Fruit fly (Drosophila melanogaster): ENCODE measurements around the gene upd1.

upd1 gene

DNA sequence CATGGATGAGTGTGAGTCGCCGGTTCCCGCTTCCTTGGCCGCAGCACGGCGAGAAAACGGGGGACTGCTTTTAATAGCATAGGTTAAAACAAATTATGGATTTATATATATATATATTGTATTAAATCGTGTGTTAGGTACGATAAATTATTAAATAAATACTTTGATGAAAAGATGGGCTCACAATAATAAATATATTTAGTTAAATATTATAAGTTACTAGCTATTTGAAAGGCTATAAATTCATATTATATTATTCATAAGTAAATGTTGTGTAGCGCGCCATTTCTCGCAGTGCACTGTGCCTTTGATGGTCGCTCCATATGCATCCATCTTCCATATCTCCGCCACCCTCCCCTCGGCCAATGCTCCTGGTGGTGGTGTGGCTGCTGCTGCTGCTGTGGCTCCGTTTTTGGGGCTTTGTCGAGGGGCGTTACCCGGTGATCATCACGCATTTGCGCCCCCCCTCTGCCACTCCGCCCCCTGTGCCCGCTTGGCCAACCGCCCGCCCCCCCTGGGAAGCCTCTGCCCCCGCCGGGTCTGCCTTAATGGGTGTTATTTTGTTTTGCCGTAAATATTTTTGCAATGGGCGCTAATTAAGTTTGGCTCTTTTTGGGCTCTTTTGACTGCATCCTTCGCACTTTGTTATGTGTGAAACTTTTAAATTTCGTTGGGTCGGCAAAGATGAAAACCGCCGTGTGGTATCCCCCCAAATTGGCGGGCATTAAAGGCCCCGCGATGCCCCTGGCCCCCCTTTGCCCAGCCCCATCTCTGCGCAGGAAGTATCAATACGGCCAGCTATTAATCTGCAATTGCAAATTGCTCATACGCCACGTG is 35.7 kb downstream of the upd1 start:
- TF ChIP-seq ttk (optimal IDR thresholded peaks at IDR 0.05): no peak
- no peak for TF ChIP-seq Myc (optimal IDR thresholded peaks at IDR 0.05)
- no peak for TF ChIP-seq Sin3A (optimal IDR thresholded peaks at IDR 0.05)
- no peak for TF ChIP-seq insv (optimal IDR thresholded peaks at IDR 0.05)
- TF ChIP-seq h (optimal IDR thresholded peaks at IDR 0.05): no peak
- TF ChIP-seq psq (optimal IDR thresholded peaks at IDR 0.05): no peak

DNA sequence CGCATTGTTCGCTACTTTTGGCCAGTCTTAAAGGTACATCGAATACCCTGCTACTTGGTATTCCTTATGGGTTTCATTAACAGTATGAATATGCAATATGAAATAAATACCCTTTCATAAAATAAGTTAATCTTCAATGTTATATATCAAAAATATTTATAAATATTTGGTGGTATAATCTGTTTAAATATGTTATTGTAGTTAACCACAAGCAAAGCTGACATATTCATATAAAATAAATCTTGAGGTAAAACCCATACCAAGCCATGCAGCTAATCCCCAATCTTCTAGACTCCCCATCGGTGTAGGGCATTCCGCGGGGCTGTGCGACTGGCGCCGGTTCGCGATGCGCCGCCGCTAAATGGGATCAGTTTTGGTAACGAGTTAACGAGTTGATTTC is 36.7 kb downstream of the upd1 start:
- no peak for TF ChIP-seq psq (optimal IDR thresholded peaks at IDR 0.05)
- TF ChIP-seq Myc (optimal IDR thresholded peaks at IDR 0.05): no peak
- TF ChIP-seq insv (optimal IDR thresholded peaks at IDR 0.05): no peak
- no peak for TF ChIP-seq ttk (optimal IDR thresholded peaks at IDR 0.05)
- TF ChIP-seq h (optimal IDR thresholded peaks at IDR 0.05): no peak
- no peak for TF ChIP-seq Sin3A (optimal IDR thresholded peaks at IDR 0.05)

DNA sequence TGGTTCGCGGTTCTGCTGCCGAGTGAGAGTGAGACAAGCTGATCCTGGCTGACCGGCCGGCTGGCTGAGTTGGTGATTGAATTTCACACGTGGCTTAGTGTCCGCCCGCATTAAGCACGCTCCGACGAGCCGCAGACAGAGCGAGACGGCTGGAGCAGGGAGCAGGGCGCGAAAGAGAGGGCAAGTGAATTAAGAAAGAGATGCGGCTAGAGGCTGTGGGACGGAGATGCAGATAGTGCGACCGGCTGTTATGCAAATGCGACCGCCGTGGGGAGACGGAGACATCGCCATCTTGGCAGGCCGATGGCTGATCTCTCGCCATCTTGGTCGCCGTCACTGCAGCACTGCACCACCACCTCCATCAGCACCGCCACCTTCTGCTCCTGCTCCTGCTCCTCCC is 42.2 kb downstream of the upd1 start:
- no peak for TF ChIP-seq Sin3A (optimal IDR thresholded peaks at IDR 0.05)
- TF ChIP-seq psq (optimal IDR thresholded peaks at IDR 0.05): no peak
- no peak for TF ChIP-seq insv (optimal IDR thresholded peaks at IDR 0.05)
- TF ChIP-seq h (optimal IDR thresholded peaks at IDR 0.05): no peak
- no peak for TF ChIP-seq Myc (optimal IDR thresholded peaks at IDR 0.05)
- no peak for TF ChIP-seq ttk (optimal IDR thresholded peaks at IDR 0.05)

DNA sequence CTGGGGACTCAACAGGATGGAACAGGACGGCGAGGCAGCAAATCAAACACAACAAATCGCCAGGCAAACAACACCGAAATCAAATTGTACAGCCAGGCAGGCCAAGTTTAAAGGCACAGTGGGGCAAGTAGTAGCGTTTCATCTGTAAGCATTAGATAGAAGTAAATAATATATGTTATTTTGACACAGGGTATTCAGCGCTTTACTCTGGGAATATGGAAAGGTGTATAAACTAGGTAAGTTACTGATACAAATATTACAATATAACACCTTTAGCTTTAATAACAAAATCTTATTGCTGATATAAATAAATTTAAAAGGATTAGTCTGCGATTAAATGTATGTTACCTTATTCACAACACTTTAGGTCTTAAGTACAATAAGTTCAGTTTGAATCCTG is 45.7 kb downstream of the upd1 start:
- TF ChIP-seq ttk (optimal IDR thresholded peaks at IDR 0.05) (no peak), insv (optimal IDR thresholded peaks at IDR 0.05) (no peak), Sin3A (optimal IDR thresholded peaks at IDR 0.05) (no peak), h (optimal IDR thresholded peaks at IDR 0.05) (no peak), Myc (optimal IDR thresholded peaks at IDR 0.05) (no peak), psq (optimal IDR thresholded peaks at IDR 0.05) (no peak)

DNA sequence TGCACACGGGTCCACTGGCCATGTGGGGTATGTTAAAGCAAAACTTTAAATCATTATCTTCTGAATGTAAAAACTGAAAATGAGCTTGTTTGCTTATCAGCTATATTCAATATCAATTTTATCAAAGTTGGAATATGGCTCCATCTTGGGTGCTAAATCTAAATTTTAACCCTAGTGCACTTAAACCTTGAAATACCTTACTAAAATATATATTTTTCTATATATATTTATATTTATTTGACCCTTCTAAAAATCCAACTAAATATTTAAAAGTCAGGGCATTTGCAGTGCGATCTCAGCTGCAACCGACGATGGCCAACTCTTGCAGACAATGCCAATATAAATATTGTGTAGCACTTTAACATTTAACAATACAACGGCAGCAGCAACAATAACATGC is 46.9 kb downstream of the upd1 start:
- no peak for TF ChIP-seq ttk (optimal IDR thresholded peaks at IDR 0.05)
- no peak for TF ChIP-seq insv (optimal IDR thresholded peaks at IDR 0.05)
- no peak for TF ChIP-seq h (optimal IDR thresholded peaks at IDR 0.05)
- no peak for TF ChIP-seq psq (optimal IDR thresholded peaks at IDR 0.05)
- TF ChIP-seq Myc (optimal IDR thresholded peaks at IDR 0.05): no peak
- TF ChIP-seq Sin3A (optimal IDR thresholded peaks at IDR 0.05): no peak

DNA sequence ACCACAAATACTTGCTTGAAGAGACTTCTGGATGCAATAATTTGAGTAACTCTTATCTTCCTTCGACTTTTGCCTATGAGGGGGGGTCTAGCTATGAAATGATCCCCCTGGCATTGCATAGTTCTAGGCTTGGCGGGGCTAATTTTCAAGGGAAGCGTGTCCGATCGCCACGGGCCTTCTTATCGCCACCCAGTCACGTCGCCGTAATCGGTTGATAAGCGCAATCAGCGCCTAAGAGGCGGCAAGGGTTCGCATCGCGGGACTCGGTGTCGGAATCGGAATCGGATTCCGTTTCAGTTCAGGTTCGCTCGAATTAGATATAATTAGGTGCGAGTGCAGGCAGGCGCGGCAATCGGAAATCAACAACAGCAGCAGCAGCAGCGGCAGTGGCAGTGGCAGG is 47.6 kb downstream of the upd1 start:
- TF ChIP-seq psq (optimal IDR thresholded peaks at IDR 0.05) (no peak), h (optimal IDR thresholded peaks at IDR 0.05) (no peak), Myc (optimal IDR thresholded peaks at IDR 0.05) (no peak), Sin3A (optimal IDR thresholded peaks at IDR 0.05) (no peak), ttk (optimal IDR thresholded peaks at IDR 0.05) (no peak), insv (optimal IDR thresholded peaks at IDR 0.05) (no peak)

DNA sequence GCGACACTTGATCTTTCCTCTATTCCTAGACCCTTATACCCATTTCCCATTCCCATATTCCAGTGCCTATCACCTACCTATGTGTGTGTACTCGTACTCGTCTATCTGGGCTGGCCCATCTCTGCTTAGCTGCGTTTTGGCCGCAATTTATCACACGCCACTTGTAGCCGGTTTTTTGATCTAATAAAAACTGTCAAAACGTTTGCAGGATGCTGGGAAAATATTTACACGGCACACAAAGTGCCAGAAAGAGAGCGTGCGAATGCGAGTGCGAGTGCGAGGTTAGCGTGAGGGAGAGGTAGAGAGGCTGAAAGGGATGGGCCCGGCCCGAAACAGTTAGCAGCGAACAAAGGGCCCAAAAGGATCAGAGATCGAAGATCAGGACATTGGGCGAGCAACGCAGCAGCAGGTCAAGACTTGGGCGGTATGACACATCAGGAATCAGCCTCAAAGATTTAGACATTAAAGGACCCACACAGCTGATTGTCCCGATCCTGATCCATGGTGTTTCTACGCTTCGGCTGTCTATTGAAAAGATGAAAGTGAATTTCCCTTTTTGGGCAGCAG is 49.0 kb downstream of the upd1 start:
- TF ChIP-seq h (optimal IDR thresholded peaks at IDR 0.05): no peak
- TF ChIP-seq ttk (optimal IDR thresholded peaks at IDR 0.05): no peak

DNA sequence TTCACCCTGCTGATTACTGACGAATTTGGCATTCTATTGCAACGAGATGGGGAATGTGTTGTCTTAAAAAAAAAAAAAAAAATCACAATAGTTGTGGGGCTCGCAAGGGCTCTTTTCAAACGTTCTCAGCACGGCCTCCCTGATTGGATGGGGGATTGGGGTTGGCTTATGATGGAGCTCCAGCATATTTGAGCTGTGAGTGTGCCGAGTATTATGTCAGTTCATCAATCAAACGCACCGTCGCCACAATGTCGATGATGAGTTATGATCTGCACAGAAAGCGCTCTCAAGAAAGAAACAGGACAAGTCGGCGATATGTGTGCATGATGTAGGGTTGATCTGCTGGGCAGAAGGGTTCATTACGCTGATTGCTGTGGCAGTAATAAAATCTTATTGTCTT is 49.7 kb downstream of the upd1 start, which contains the start of gene CG15059:
CG15059 (minus strand) TSS at position 101 of the 400 bp plus-strand sequence.
- TF ChIP-seq Sin3A (optimal IDR thresholded peaks at IDR 0.05) (no peak), h (optimal IDR thresholded peaks at IDR 0.05) (no peak), insv (optimal IDR thresholded peaks at IDR 0.05) (no peak), psq (optimal IDR thresholded peaks at IDR 0.05) (no peak), ttk (optimal IDR thresholded peaks at IDR 0.05) (no peak), Myc (optimal IDR thresholded peaks at IDR 0.05) (no peak)

DNA sequence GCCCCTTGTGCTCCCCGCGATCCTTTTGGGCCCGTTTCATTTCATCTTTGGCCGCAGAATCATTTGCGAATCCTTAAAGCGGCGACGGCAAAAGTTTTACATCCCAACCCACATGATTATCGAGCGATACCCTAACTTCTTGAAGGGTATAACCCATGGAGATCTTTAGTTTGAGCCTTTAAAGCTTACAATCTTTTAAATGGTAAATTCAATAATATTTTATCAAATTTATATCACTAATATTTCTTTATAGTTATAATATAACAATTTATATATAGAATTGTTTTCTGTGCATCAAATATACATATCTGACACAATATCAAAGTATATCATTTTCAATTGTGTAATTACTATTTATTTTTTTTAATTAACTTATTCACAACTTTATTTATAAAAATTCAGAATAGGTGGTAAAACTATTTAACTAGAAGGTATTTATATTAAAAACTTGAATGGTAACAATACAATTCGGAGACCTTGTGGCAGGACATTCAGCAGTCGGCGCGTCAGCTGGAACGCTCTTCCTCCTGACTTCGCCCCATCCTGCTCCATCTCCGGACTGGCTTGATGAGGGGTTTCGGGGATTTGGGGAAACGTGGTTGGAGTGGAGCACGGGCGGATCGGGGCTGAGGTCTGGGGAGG is 52.7 kb downstream of the upd1 start:
- TF ChIP-seq psq (optimal IDR thresholded peaks at IDR 0.05) (no peak), h (optimal IDR thresholded peaks at IDR 0.05) (no peak), insv (optimal IDR thresholded peaks at IDR 0.05) (no peak), ttk (optimal IDR thresholded peaks at IDR 0.05) (no peak), Sin3A (optimal IDR thresholded peaks at IDR 0.05) (no peak), Myc (optimal IDR thresholded peaks at IDR 0.05) (no peak)
